Fruit fly (Drosophila melanogaster): ENCODE results near the gene Sema1a.

The Sema1a gene

dm6 chr2L:8521724-8522309 lies 20.1 kb upstream of the Sema1a start, which contains the start of gene Acer (continued):
- TF ChIP-seq Camta (GFP tag; optimal IDR thresholded peaks at IDR 0.05) (no peak), CG16779 (GFP tag; IDR thresholded peaks at IDR 0.05) (no peak), Eip74EF (GFP tag; optimal IDR thresholded peaks at IDR 0.05) (no peak), NC2α (GFP tag; optimal IDR thresholded peaks at IDR 0.05) (no peak), NfI (GFP tag; optimal IDR thresholded peaks at IDR 0.05) (no peak), dysf (GFP tag; IDR thresholded peaks at IDR 0.05) (no peak; the same call in 2 of the 3 replicates), CG33557 (GFP tag; optimal IDR thresholded peaks at IDR 0.05) (no peak), CG7357 (GFP tag; IDR thresholded peaks at IDR 0.05) (no peak), CG11085 (GFP tag; IDR thresholded peaks at IDR 0.05) (no peak), hb (GFP tag; IDR thresholded peaks at IDR 0.05; ENCODE audit: partially characterized antibody) (no peak), CG3995 (GFP tag; optimal IDR thresholded peaks at IDR 0.05) (peak; percentile 24), CG12391 (tag; optimal IDR thresholded peaks at IDR 0.05) (no peak), ssp (GFP tag; IDR thresholded peaks at IDR 0.05) (no peak), abd-A (tag; optimal IDR thresholded peaks at IDR 0.05) (no peak), oc (tag; optimal IDR thresholded peaks at IDR 0.05) (peak; percentile 28), YL-1 (GFP tag; optimal IDR thresholded peaks at IDR 0.05) (no peak), sug (tag; optimal IDR thresholded peaks at IDR 0.05) (peak; percentile 41), CG1233 (GFP tag; optimal IDR thresholded peaks at IDR 0.05) (no peak), CG10462 (GFP tag; optimal IDR thresholded peaks at IDR 0.05) (peak; percentile 20), so (GFP tag; IDR thresholded peaks at IDR 0.05) (no peak), salm (tag; optimal IDR thresholded peaks at IDR 0.05) (no peak), Lpt (GFP tag; optimal IDR thresholded peaks at IDR 0.05) (no peak), CG7372 (GFP tag; IDR thresholded peaks at IDR 0.05) (no peak), zf30C (GFP tag; optimal IDR thresholded peaks at IDR 0.05) (no peak), HmgD (GFP tag; optimal IDR thresholded peaks at IDR 0.05) (no peak), Abd-B (GFP tag; optimal IDR thresholded peaks at IDR 0.05) (no peak), Gsc (GFP tag; IDR thresholded peaks at IDR 0.05) (no peak), Mes4 (GFP tag; optimal IDR thresholded peaks at IDR 0.05) (no peak), ap (GFP tag; IDR thresholded peaks at IDR 0.05) (no peak), B-H1 (GFP tag; IDR thresholded peaks at IDR 0.05) (no peak), CG10274 (GFP tag; optimal IDR thresholded peaks at IDR 0.05) (peak; percentile 37), PHDP (tag; optimal IDR thresholded peaks at IDR 0.05) (no peak), CG9727 (GFP tag; optimal IDR thresholded peaks at IDR 0.05) (no peak), tio (GFP tag; optimal IDR thresholded peaks at IDR 0.05) (no peak), vfl (GFP tag; optimal IDR thresholded peaks at IDR 0.05) (no peak), CG30403 (GFP tag; optimal IDR thresholded peaks at IDR 0.05) (no peak), corto (GFP tag; optimal IDR thresholded peaks at IDR 0.05) (no peak), CG17361 (GFP tag; IDR thresholded peaks at IDR 0.05) (peak; percentile 34; the same call in 2 of the 3 replicates), CG31388 (GFP tag; optimal IDR thresholded peaks at IDR 0.05) (no peak), Hr3 (GFP tag; optimal IDR thresholded peaks at IDR 0.05) (no peak), CG14667 (GFP tag; IDR thresholded peaks at IDR 0.05) (no peak), Blimp-1 (GFP tag; optimal IDR thresholded peaks at IDR 0.05) (no peak), CG1024 (GFP tag; IDR thresholded peaks at IDR 0.05) (no peak), CG17912 (GFP tag; optimal IDR thresholded peaks at IDR 0.05) (no peak), CG7745 (tag; optimal IDR thresholded peaks at IDR 0.05) (no peak), Sox100B (GFP tag; optimal IDR thresholded peaks at IDR 0.05) (no peak), psq (GFP tag; optimal IDR thresholded peaks at IDR 0.05) (no peak), CG5953 (GFP tag; IDR thresholded peaks at IDR 0.05) (no peak), Atf-2 (GFP tag; optimal IDR thresholded peaks at IDR 0.05) (no peak), Trl (optimal IDR thresholded peaks at IDR 0.05) (peak in 1 of 2 experiments; percentile 43), Trl (GFP tag; optimal IDR thresholded peaks at IDR 0.05) (peak; percentile 25), CG2116 (GFP tag; optimal IDR thresholded peaks at IDR 0.05) (peak; percentile 39)

Data from whole organism, embryonic.